Worm (Caenorhabditis elegans): ENCODE results near the gene R08C7.8.

- no peak for TF ChIP-seq sea-1 (GFP tag; conservative IDR thresholded peaks at IDR 0.05)
- no peak for TF ChIP-seq ceh-36 (tag; optimal IDR thresholded peaks at IDR 0.05)
Observed at ce11 chrIV:4434441-4435084, at the start of gene R08C7.8, which contains the start of gene R08C7.4.

All from whole organism, early embryonic.